Fruit fly (Drosophila melanogaster) whole organism, embryonic: Measurements from ENCODE around the gene SmD1.

Source experiments
- Asciz ChIP-seq: fragments of 200-800 bp; sonication (Bioruptor generic); optimal IDR thresholded peaks from 2 replicates; lab custom pipeline; 2017; ENCODE audit warnings: missing biosample characterization, mild to moderate bottlenecking, missing genetic modification characterization, missing genetic modification reagents
- CG10462 ChIP-seq: fragments of 200-800 bp; sonication (Bioruptor generic); optimal IDR thresholded peaks from 2 replicates; lab custom pipeline; 2016; ENCODE audit warnings: missing biosample characterization, missing genetic modification characterization
- CG10654 ChIP-seq: fragments of 200-800 bp; sonication (Bioruptor generic); optimal IDR thresholded peaks from 2 replicates; lab custom pipeline; 2016; ENCODE audit warnings: missing biosample characterization, missing genetic modification characterization
- CG10959 ChIP-seq: fragments of 200-800 bp; sonication (Bioruptor generic); IDR thresholded peaks from 2 replicates; pipeline ENCODE4 v1.3.6; 2022; ENCODE audit warnings: missing biosample characterization, missing genetic modification characterization
- CG12659 ChIP-seq: fragments of 200-800 bp; sonication (Bioruptor generic); optimal IDR thresholded peaks from 3 replicates; lab custom pipeline; 2017; ENCODE audit warnings: mild to moderate bottlenecking, missing biosample characterization, missing genetic modification reagents, missing genetic modification characterization
- CG12769 ChIP-seq: fragments of 200-800 bp; sonication (Bioruptor generic); optimal IDR thresholded peaks from 2 replicates; lab custom pipeline; 2019; ENCODE audit warnings: missing biosample characterization, mild to moderate bottlenecking, missing genetic modification characterization, moderate library complexity
- CG15696 ChIP-seq: fragments of 200-800 bp; sonication (Bioruptor generic); optimal IDR thresholded peaks from 2 replicates; lab custom pipeline; 2019; ENCODE audit warnings: missing biosample characterization, mild to moderate bottlenecking, missing genetic modification characterization, moderate library complexity
- CG2116 ChIP-seq: fragments of 200-800 bp; sonication (Bioruptor generic); optimal IDR thresholded peaks from 3 replicates; lab custom pipeline; 2018; ENCODE audit warnings: missing biosample characterization, mild to moderate bottlenecking, missing genetic modification characterization
- CG2120 ChIP-seq: fragments of 200-800 bp; sonication (Bioruptor generic); optimal IDR thresholded peaks from 3 replicates; lab custom pipeline; 2016; ENCODE audit warnings: missing biosample characterization, missing genetic modification characterization
- CG2889 ChIP-seq: fragments of 200-800 bp; sonication (Bioruptor generic); IDR thresholded peaks from 3 replicates; pipeline ENCODE4 v1.3.6; 2022; ENCODE audit warnings: missing biosample characterization, missing genetic modification characterization
- CG31441 ChIP-seq: fragments of 200-800 bp; sonication (Bioruptor generic); IDR thresholded peaks from 2 replicates; pipeline ENCODE4 v1.3.6; 2022; ENCODE audit warnings: missing biosample characterization, missing genetic modification characterization
- CG3163 ChIP-seq: fragments of 200-800 bp; sonication (Bioruptor generic); optimal IDR thresholded peaks from 3 replicates; lab custom pipeline; 2016; ENCODE audit warnings: missing biosample characterization, missing genetic modification characterization
- CG3281 ChIP-seq: fragments of 200-800 bp; sonication (Bioruptor generic); optimal IDR thresholded peaks from 3 replicates; lab custom pipeline; 2017; ENCODE audit warnings: missing biosample characterization, mild to moderate bottlenecking, missing genetic modification characterization
- CG3995 ChIP-seq: fragments of 200-800 bp; sonication (Bioruptor generic); optimal IDR thresholded peaks from 3 replicates; lab custom pipeline; 2016; ENCODE audit warnings: missing biosample characterization, missing genetic modification characterization
- CG6683 ChIP-seq: fragments of 200-800 bp; sonication (Bioruptor generic); optimal IDR thresholded peaks from 2 replicates; lab custom pipeline; 2017; ENCODE audit warnings: missing biosample characterization, mild to moderate bottlenecking, missing genetic modification characterization, missing genetic modification reagents
- CG7963 ChIP-seq: fragments of 200-800 bp; sonication (Bioruptor generic); IDR thresholded peaks from 3 replicates; pipeline ENCODE4 v1.3.6; 2022; ENCODE audit warnings: missing biosample characterization, missing genetic modification characterization; ENCODE audit not compliant: partially characterized antibody
- CG9817 ChIP-seq: fragments of 200-800 bp; sonication (Bioruptor generic); optimal IDR thresholded peaks from 2 replicates; lab custom pipeline; 2018; ENCODE audit warnings: missing biosample characterization, mild to moderate bottlenecking, missing genetic modification characterization, moderate library complexity
- CG9876 ChIP-seq: fragments of 200-800 bp; sonication (Bioruptor generic); optimal IDR thresholded peaks from 2 replicates; lab custom pipeline; 2016; ENCODE audit warnings: missing biosample characterization, missing genetic modification characterization
- Camta ChIP-seq: fragments of 200-800 bp; sonication (Bioruptor generic); optimal IDR thresholded peaks from 2 replicates; lab custom pipeline; 2016; ENCODE audit warnings: missing biosample characterization, missing genetic modification characterization
- CkIIα-i1 ChIP-seq: fragments of 200-800 bp; sonication (Bioruptor generic); IDR thresholded peaks from 2 replicates; pipeline ENCODE4 v1.3.6; 2022; ENCODE audit warnings: missing biosample characterization, missing genetic modification characterization
- Dbx ChIP-seq: fragments of 200-800 bp; sonication (Bioruptor generic); IDR thresholded peaks from 3 replicates; pipeline ENCODE4 v1.3.6; 2022; ENCODE audit warnings: missing biosample characterization, missing genetic modification characterization
- Dip2 ChIP-seq: fragments of 200-800 bp; sonication (Bioruptor generic); IDR thresholded peaks from 2 replicates; pipeline ENCODE4 v1.3.6; 2022; ENCODE audit warnings: missing biosample characterization, missing genetic modification characterization
- Dip3 ChIP-seq: fragments of 200-800 bp; sonication (Bioruptor generic); optimal IDR thresholded peaks from 3 replicates; lab custom pipeline; 2016; ENCODE audit warnings: missing biosample characterization, missing genetic modification characterization
- Doc3 ChIP-seq: fragments of 200-800 bp; sonication (Bioruptor generic); IDR thresholded peaks from 3 replicates; pipeline ENCODE4 v1.3.6; 2022; ENCODE audit warnings: missing biosample characterization, missing genetic modification characterization; ENCODE audit not compliant: partially characterized antibody
- ERR ChIP-seq: fragments of 200-800 bp; sonication (Bioruptor generic); optimal IDR thresholded peaks from 2 replicates; lab custom pipeline; 2016; ENCODE audit warnings: missing biosample characterization, missing genetic modification characterization
- Elba2 ChIP-seq: fragments of 200-800 bp; sonication (Bioruptor generic); optimal IDR thresholded peaks from 3 replicates; lab custom pipeline; 2016; ENCODE audit warnings: missing biosample characterization, missing genetic modification characterization
- Hmx ChIP-seq: fragments of 200-800 bp; sonication (Bioruptor generic); optimal IDR thresholded peaks from 2 replicates; lab custom pipeline; 2016; ENCODE audit warnings: missing biosample characterization, missing genetic modification characterization
- Max ChIP-seq: fragments of 200-800 bp; sonication (Bioruptor generic); optimal IDR thresholded peaks from 2 replicates; lab custom pipeline; 2016; ENCODE audit warnings: missing biosample characterization, mild to moderate bottlenecking, missing genetic modification characterization
- Meics ChIP-seq: fragments of 200-800 bp; sonication (Bioruptor generic); optimal IDR thresholded peaks from 2 replicates; lab custom pipeline; 2017; ENCODE audit warnings: missing biosample characterization, mild to moderate bottlenecking, missing genetic modification characterization
- Oaz ChIP-seq: fragments of 200-800 bp; sonication (Bioruptor generic); IDR thresholded peaks from 2 replicates; pipeline ENCODE4 v1.3.6; 2022; ENCODE audit warnings: missing biosample characterization, missing genetic modification characterization
- Opbp ChIP-seq: fragments of 200-800 bp; sonication (Bioruptor generic); IDR thresholded peaks from 3 replicates; pipeline ENCODE4 v1.3.6; 2022; ENCODE audit warnings: missing biosample characterization, missing genetic modification characterization; ENCODE audit not compliant: partially characterized antibody
- aop ChIP-seq: fragments of 200-800 bp; sonication (Bioruptor generic); IDR thresholded peaks from 2 replicates; pipeline ENCODE4 v1.3.6; 2022; ENCODE audit warnings: missing biosample characterization, missing genetic modification characterization
- az2 ChIP-seq: fragments of 200-800 bp; sonication (Bioruptor generic); optimal IDR thresholded peaks from 3 replicates; lab custom pipeline; 2016; ENCODE audit warnings: missing biosample characterization, missing genetic modification characterization
- da ChIP-seq: fragments of 200-800 bp; sonication (Bioruptor generic); optimal IDR thresholded peaks from 2 replicates; lab custom pipeline; 2016; ENCODE audit warnings: missing biosample characterization, missing genetic modification characterization
- dimm ChIP-seq: fragments of 200-800 bp; sonication (Bioruptor generic); IDR thresholded peaks from 2 replicates; pipeline ENCODE4 v1.3.6; 2022; ENCODE audit warnings: missing biosample characterization, missing genetic modification characterization
- esg ChIP-seq: fragments of 200-800 bp; sonication (Bioruptor generic); conservative IDR thresholded peaks from 2 replicates; pipeline ENCODE4 v1.3.6; 2022; ENCODE audit warnings: missing biosample characterization, missing genetic modification characterization
- fd3F ChIP-seq: fragments of 200-800 bp; sonication (Bioruptor generic); optimal IDR thresholded peaks from 2 replicates; lab custom pipeline; 2018; ENCODE audit warnings: missing biosample characterization, mild to moderate bottlenecking, missing genetic modification characterization, moderate library complexity
- gro ChIP-seq: fragments of 200-800 bp; sonication (Bioruptor generic); optimal IDR thresholded peaks from 2 replicates; lab custom pipeline; 2016; ENCODE audit warnings: missing biosample characterization, missing genetic modification characterization
- gsb-n ChIP-seq: fragments of 200-800 bp; sonication (Bioruptor generic); optimal IDR thresholded peaks from 3 replicates; lab custom pipeline; 2018; ENCODE audit warnings: missing biosample characterization, mild to moderate bottlenecking, missing genetic modification characterization
- gt ChIP-seq: fragments of 200-800 bp; sonication (Bioruptor generic); IDR thresholded peaks from 2 replicates; pipeline ENCODE4 v1.3.6; 2022; ENCODE audit warnings: missing biosample characterization, missing genetic modification characterization
- luna ChIP-seq: fragments of 200-800 bp; sonication (Bioruptor generic); optimal IDR thresholded peaks from 2 replicates; lab custom pipeline; 2016; ENCODE audit warnings: missing biosample characterization, missing genetic modification characterization
- mirr ChIP-seq: fragments of 200-800 bp; sonication (Bioruptor generic); optimal IDR thresholded peaks from 3 replicates; lab custom pipeline; 2018; ENCODE audit warnings: missing biosample characterization, mild to moderate bottlenecking, missing genetic modification characterization
- onecut ChIP-seq: fragments of 200-800 bp; sonication (Bioruptor generic); IDR thresholded peaks from 2 replicates; pipeline ENCODE4 v1.3.6; 2022; ENCODE audit warnings: missing biosample characterization, missing genetic modification characterization
- pfk ChIP-seq: fragments of 200-800 bp; sonication (Bioruptor generic); optimal IDR thresholded peaks from 2 replicates; lab custom pipeline; 2018; ENCODE audit warnings: missing biosample characterization, mild to moderate bottlenecking, missing genetic modification characterization, moderate library complexity
- sna ChIP-seq: fragments of 200-800 bp; sonication (Bioruptor generic); IDR thresholded peaks from 2 replicates; pipeline ENCODE4 v1.3.6; 2022; ENCODE audit warnings: missing biosample characterization, missing genetic modification characterization; ENCODE audit not compliant: partially characterized antibody
- so ChIP-seq: fragments of 200-800 bp; sonication (Bioruptor generic); IDR thresholded peaks from 3 replicates; pipeline ENCODE4 v1.3.6; 2022; ENCODE audit warnings: missing biosample characterization, missing genetic modification characterization
- tna ChIP-seq: fragments of 200-800 bp; sonication (Bioruptor generic); IDR thresholded peaks from 2 replicates; pipeline ENCODE4 v1.3.6; 2022; ENCODE audit warnings: missing biosample characterization, missing genetic modification characterization; ENCODE audit not compliant: partially characterized antibody
- trh ChIP-seq: fragments of 200-800 bp; sonication (Bioruptor generic); optimal IDR thresholded peaks from 2 replicates; lab custom pipeline; 2016; ENCODE audit warnings: missing biosample characterization, missing genetic modification characterization
- zen2 ChIP-seq: fragments of 200-800 bp; sonication (Bioruptor generic); IDR thresholded peaks from 3 replicates; pipeline ENCODE4 v1.3.6; 2022; ENCODE audit warnings: missing biosample characterization, missing genetic modification characterization; ENCODE audit not compliant: partially characterized antibody

SmD1 gene

dm6 chr3L:12692881-12693752, 41.3 kb downstream of the SmD1 start, which contains the start of gene mirr (continued):
- TF ChIP-seq luna (GFP tag; lab: Kevin White, UChicago) (no peak), Asciz (GFP tag; lab: Kevin White, UChicago) (no peak), CG10462 (GFP tag; lab: Kevin White, UChicago) (no peak), ERR (GFP tag; lab: Kevin White, UChicago) (no peak), Elba2 (no peak), sna (0 out of 2 replicates have a peak, but pooled peaks have one; percentile 14), CG31441 (GFP tag; lab: Robert Waterston, UW) (no peak), CG3163 (GFP tag; lab: Kevin White, UChicago) (no peak), CG12659 (GFP tag; lab: Kevin White, UChicago) (no peak), Dbx (0 out of 3 replicates have a peak, but pooled peaks have one; percentile 12), gt (no peak), CG2120 (no peak), CG9817 (tag; lab: Kevin White, UChicago) (no peak), CG2116 (GFP tag; lab: Kevin White, UChicago) (no peak), CkIIα-i1 (GFP tag; lab: Robert Waterston, UW) (no peak), da (GFP tag; lab: Kevin White, UChicago) (peak; percentile 62), fd3F (no peak), CG10959 (GFP tag; lab: Robert Waterston, UW) (no peak), onecut (peak; percentile 20; the same call in 1 of the 2 replicates), Oaz (GFP tag; lab: Robert Waterston, UW) (no peak), az2 (GFP tag; lab: Kevin White, UChicago) (no peak), so (GFP tag; lab: Robert Waterston, UW) (peak; percentile 31; the same call in 1 of the 3 replicates), CG3995 (GFP tag; lab: Kevin White, UChicago) (no peak), CG12769 (peak; percentile 63), gsb-n (tag; lab: Kevin White, UChicago) (no peak), Camta (no peak), esg (GFP tag; lab: Robert Waterston, UW) (no peak), Opbp (peak; percentile 45; the same call in 1 of the 3 replicates), Doc3 (GFP tag; lab: Robert Waterston, UW) (no peak), mirr (GFP tag; lab: Kevin White, UChicago) (peak; percentile 100), pfk (GFP tag; lab: Kevin White, UChicago) (no peak), CG3281 (no peak), CG10654 (GFP tag; lab: Kevin White, UChicago) (no peak), tna (GFP tag; lab: Robert Waterston, UW) (no peak), CG2889 (GFP tag; lab: Robert Waterston, UW) (no peak), Max (GFP tag; lab: Kevin White, UChicago) (no peak), trh (no peak), gro (peak; percentile 66), Meics (GFP tag; lab: Kevin White, UChicago) (no peak), CG6683 (GFP tag; lab: Kevin White, UChicago) (no peak), CG7963 (GFP tag; lab: Robert Waterston, UW) (no peak), CG9876 (no peak), aop (GFP tag; lab: Robert Waterston, UW) (no peak), CG15696 (tag; lab: Kevin White, UChicago) (no peak), Dip3 (GFP tag; lab: Kevin White, UChicago) (no peak), zen2 (peak; percentile 32; the same call in 2 of the 3 replicates), Hmx (GFP tag; lab: Kevin White, UChicago) (no peak), Dip2 (GFP tag; lab: Robert Waterston, UW) (no peak), dimm (GFP tag; lab: Robert Waterston, UW) (no peak)
